Worm (Caenorhabditis elegans) whole organism, midembryonic: Measurements from ENCODE around the gene F44F4.3.

Source experiments
- flt-1 ChIP-seq: fragments of 200-800 bp; sonication (Bioruptor generic); IDR thresholded peaks from 2 replicates; pipeline ENCODE4 v1.3.6; 2022; ENCODE audit warnings: missing genetic modification characterization, missing compliant biosample characterization
- klf-2 ChIP-seq: fragments of 200-800 bp; sonication (Bioruptor generic); conservative IDR thresholded peaks from 2 replicates; pipeline ENCODE4 v1.3.6; 2022; ENCODE audit warnings: missing genetic modification reagents, missing genetic modification characterization, missing compliant biosample characterization
- med-1 ChIP-seq: sonication (generic microtip); optimal IDR thresholded peaks from 2 replicates; lab custom pipeline; 2017; ENCODE audit warnings: missing genetic modification characterization, mild to moderate bottlenecking, missing compliant biosample characterization, antibody characterized with exemption, missing genetic modification reagents; ENCODE audit not compliant: insufficient read depth
- ref-1 ChIP-seq: fragments of 200-800 bp; sonication (Bioruptor generic); conservative IDR thresholded peaks from 2 replicates; pipeline ENCODE4 v1.3.6; 2022; ENCODE audit warnings: missing genetic modification reagents, missing genetic modification characterization, missing compliant biosample characterization

- no peak for TF ChIP-seq med-1 (GFP tag; lab: Kevin White, UChicago)
- no peak for TF ChIP-seq klf-2
- TF ChIP-seq ref-1 (GFP tag; lab: Robert Waterston, UW) = no peak
- no peak for TF ChIP-seq flt-1
Measured at ce11 chrII:10873631-10874030, 12.1 kb downstream of the F44F4.3 start, which contains the start of gene orc-2.
